Fruit fly (Drosophila melanogaster): ENCODE results near the gene CG17010.

CG17010 gene

DNA sequence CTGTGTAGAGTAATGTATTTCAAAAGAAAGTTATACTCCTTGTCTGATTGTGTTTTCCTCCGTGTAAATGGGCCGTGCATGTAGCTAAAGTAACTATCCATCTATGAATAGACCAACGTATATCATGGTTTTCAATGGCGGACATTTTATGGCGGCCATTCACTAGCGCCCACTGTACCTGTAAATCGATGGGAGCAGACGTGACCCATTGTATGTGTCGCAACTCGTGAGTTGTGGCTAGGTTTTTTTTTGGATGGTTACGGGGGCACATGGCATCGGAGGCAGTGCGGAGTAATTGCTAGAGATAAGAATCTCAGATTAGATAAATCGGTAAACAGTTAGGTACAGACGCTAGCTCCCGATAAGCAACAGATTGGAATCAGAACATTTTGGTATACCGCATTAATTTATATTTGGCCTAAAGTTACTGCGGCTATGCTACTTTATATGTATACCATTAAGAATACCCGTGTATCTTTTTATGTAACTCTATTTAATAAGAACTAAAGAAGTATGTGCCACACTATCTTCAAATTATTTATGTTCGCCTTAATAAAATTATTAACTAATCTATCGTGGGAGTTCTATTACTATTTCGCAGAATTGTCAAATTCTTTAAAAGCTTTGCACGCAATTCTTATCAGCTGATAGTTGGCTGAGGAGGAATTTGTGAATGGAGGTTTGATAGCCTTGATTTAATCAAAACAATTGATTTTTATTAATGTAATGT, 9.9 kb upstream of the CG17010 start:
- TF ChIP-seq CG1620 (GFP tag; optimal IDR thresholded peaks at IDR 0.05), result no peak
- TF ChIP-seq Hr96 (GFP tag; optimal IDR thresholded peaks at IDR 0.05), result no peak
- TF ChIP-seq pad (GFP tag; optimal IDR thresholded peaks at IDR 0.05), result no peak
- TF ChIP-seq CG7101 (tag; optimal IDR thresholded peaks at IDR 0.05), result no peak
- no peak for TF ChIP-seq toe (GFP tag; optimal IDR thresholded peaks at IDR 0.05)
- TF ChIP-seq Clk (GFP tag; optimal IDR thresholded peaks at IDR 0.05), result no peak
- TF ChIP-seq Crg-1 (GFP tag; optimal IDR thresholded peaks at IDR 0.05), result no peak
- no peak for TF ChIP-seq CG7045 (GFP tag; optimal IDR thresholded peaks at IDR 0.05)
- TF ChIP-seq CG12768 (GFP tag; optimal IDR thresholded peaks at IDR 0.05), result no peak
- no peak for TF ChIP-seq Mnt (GFP tag; optimal IDR thresholded peaks at IDR 0.05)

- no peak for TF ChIP-seq CG14711 (tag; optimal IDR thresholded peaks at IDR 0.05)
Measured at dm6 chr2L:12347034-12347433, 9.2 kb upstream of the CG17010 start.

dm6 chr2L:12347862-12348261, 8.4 kb upstream of the CG17010 start:
- TF ChIP-seq CG1620 (GFP tag; optimal IDR thresholded peaks at IDR 0.05), result no peak
- TF ChIP-seq cic (GFP tag; optimal IDR thresholded peaks at IDR 0.05), result peak; percentile 58
- TF ChIP-seq CG12768 (GFP tag; optimal IDR thresholded peaks at IDR 0.05), result peak; percentile 16
- no peak for TF ChIP-seq CG5204 (GFP tag; optimal IDR thresholded peaks at IDR 0.05)

- TF ChIP-seq Hr96 (GFP tag; optimal IDR thresholded peaks at IDR 0.05) (no peak), CG14711 (tag; optimal IDR thresholded peaks at IDR 0.05) (no peak), pad (GFP tag; optimal IDR thresholded peaks at IDR 0.05) (peak; percentile 66), CG5204 (GFP tag; optimal IDR thresholded peaks at IDR 0.05) (no peak), cic (GFP tag; optimal IDR thresholded peaks at IDR 0.05) (peak; percentile 75), toe (GFP tag; optimal IDR thresholded peaks at IDR 0.05) (peak; percentile 4), bab1 (GFP tag; optimal IDR thresholded peaks at IDR 0.05) (no peak), Clk (GFP tag; optimal IDR thresholded peaks at IDR 0.05) (no peak), tj (GFP tag; optimal IDR thresholded peaks at IDR 0.05) (no peak), CG7101 (tag; optimal IDR thresholded peaks at IDR 0.05) (no peak), kay (GFP tag; ENCODE audit: borderline replicate concordance) (peak; percentile 72), cnc (optimal IDR thresholded peaks at IDR 0.05) (no peak), Mnt (GFP tag; optimal IDR thresholded peaks at IDR 0.05) (peak; percentile 8), ovo (GFP tag; optimal IDR thresholded peaks at IDR 0.05) (no peak)
Measured at dm6 chr2L:12348407-12349091, 7.7 kb upstream of the CG17010 start.

- TF ChIP-seq CG5204 (GFP tag; optimal IDR thresholded peaks at IDR 0.05), result peak; percentile 16
- no peak for TF ChIP-seq toe (GFP tag; optimal IDR thresholded peaks at IDR 0.05)
Measured at dm6 chr2L:12350880-12351279, 5.4 kb upstream of the CG17010 start.

DNA sequence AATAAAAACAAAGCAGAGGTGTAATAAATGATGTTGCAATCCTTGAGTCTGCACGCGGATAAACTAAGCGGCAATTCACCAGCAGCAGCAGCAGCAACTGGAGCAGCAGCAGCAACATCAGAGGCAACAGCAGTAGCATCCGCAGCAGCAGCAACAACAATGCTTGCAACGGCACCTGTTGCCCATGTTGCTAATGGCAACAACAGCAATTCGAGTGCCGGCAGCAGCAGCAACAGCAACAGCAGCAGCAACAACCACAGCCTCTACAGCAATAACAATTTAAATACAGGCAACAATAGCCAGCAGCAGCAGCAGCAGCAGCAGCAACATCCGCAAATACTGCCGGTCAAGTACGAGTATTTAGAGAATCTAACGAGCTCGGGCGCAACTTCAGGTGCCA, 4.3 kb upstream of the CG17010 start:
- TF ChIP-seq CG33017 (tag; optimal IDR thresholded peaks at IDR 0.05) (no peak), ovo (GFP tag; optimal IDR thresholded peaks at IDR 0.05) (no peak), CG7045 (GFP tag; optimal IDR thresholded peaks at IDR 0.05) (no peak), pad (GFP tag; optimal IDR thresholded peaks at IDR 0.05) (no peak)

- TF ChIP-seq Crg-1 (GFP tag; optimal IDR thresholded peaks at IDR 0.05), result no peak
- TF ChIP-seq kay (GFP tag; ENCODE audit: borderline replicate concordance), result peak; percentile 47
Measured at dm6 chr2L:12353926-12354325, 2.3 kb upstream of the CG17010 start.

DNA sequence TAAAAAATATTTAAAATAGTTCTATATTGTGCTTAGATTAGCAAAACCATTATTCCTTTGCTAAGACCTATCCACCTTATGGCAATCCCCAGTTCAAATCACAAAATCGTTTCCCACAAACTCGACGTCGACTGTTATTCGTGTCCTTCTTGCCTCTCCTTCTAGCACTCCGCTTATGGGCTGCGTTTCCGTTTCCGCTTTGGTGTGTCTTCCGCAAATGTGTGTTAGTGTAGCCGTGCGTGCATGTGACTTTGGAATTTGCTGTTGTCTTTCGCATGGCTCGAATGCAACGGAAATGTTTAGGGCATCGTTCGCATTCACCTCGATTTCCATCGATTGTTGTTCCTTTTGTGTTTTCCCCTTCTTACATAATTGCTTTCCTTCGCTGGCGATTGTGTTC, 7.0 kb downstream of the CG17010 start:
- TF ChIP-seq kay (GFP tag; ENCODE audit: borderline replicate concordance) (no peak), CG14711 (tag; optimal IDR thresholded peaks at IDR 0.05) (no peak)

DNA sequence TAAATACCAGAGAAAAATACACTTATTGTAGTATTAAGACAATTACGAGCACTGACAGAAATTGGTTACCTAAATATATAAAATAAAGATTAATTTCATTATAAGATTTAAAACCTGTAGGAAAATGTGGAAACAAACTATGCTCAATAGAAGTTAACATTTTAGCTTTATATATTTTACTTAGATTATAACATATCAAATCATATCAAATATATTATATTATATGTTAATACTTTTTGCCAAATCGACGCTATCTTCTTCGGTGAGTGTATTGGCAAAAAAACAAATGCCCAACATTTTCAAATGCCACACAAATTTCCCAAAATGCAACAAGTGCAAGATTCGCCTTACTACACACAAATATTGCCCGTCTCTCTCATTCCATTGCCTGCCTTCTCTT, 7.8 kb downstream of the CG17010 start:
- no peak for TF ChIP-seq CG33017 (tag; optimal IDR thresholded peaks at IDR 0.05)
- TF ChIP-seq CG7101 (tag; optimal IDR thresholded peaks at IDR 0.05), result no peak
- TF ChIP-seq kay (GFP tag; ENCODE audit: borderline replicate concordance), result no peak
- no peak for TF ChIP-seq pad (GFP tag; optimal IDR thresholded peaks at IDR 0.05)
- TF ChIP-seq ovo (GFP tag; optimal IDR thresholded peaks at IDR 0.05), result no peak
- TF ChIP-seq CG11617 (GFP tag; optimal IDR thresholded peaks at IDR 0.05), result no peak
- TF ChIP-seq Hr96 (GFP tag; optimal IDR thresholded peaks at IDR 0.05), result no peak
- no peak for TF ChIP-seq CG7045 (GFP tag; optimal IDR thresholded peaks at IDR 0.05)
- no peak for TF ChIP-seq CG1620 (GFP tag; optimal IDR thresholded peaks at IDR 0.05)
- no peak for TF ChIP-seq bab1 (GFP tag; optimal IDR thresholded peaks at IDR 0.05)
- TF ChIP-seq toe (GFP tag; optimal IDR thresholded peaks at IDR 0.05), result no peak
- TF ChIP-seq CG5204 (GFP tag; optimal IDR thresholded peaks at IDR 0.05), result no peak
- TF ChIP-seq Mnt (GFP tag; optimal IDR thresholded peaks at IDR 0.05), result no peak
- TF ChIP-seq Crg-1 (GFP tag; optimal IDR thresholded peaks at IDR 0.05), result no peak
- no peak for TF ChIP-seq cic (GFP tag; optimal IDR thresholded peaks at IDR 0.05)
- no peak for TF ChIP-seq Clk (GFP tag; optimal IDR thresholded peaks at IDR 0.05)
- no peak for TF ChIP-seq CG12768 (GFP tag; optimal IDR thresholded peaks at IDR 0.05)
- TF ChIP-seq CG14711 (tag; optimal IDR thresholded peaks at IDR 0.05), result no peak
- TF ChIP-seq tj (GFP tag; optimal IDR thresholded peaks at IDR 0.05), result no peak

Data from whole organism, adult.